Fruit fly (Drosophila melanogaster): ENCODE measurements around the gene CG12093.

CG12093 gene

dm6 chr3L:2773968-2774461, at the start of gene CG12093, which contains the start of gene Atg2 (continued):
- TF ChIP-seq pros (GFP tag; optimal IDR thresholded peaks at IDR 0.05) (no peak), dati (GFP tag; IDR thresholded peaks at IDR 0.05) (peak; percentile 76), MESR4 (GFP tag; optimal IDR thresholded peaks at IDR 0.05) (peak; percentile 87), CG4328 (GFP tag; optimal IDR thresholded peaks at IDR 0.05) (peak; percentile 84), CG2889 (GFP tag; IDR thresholded peaks at IDR 0.05) (peak; percentile 85), Sry-β (GFP tag; optimal IDR thresholded peaks at IDR 0.05) (no peak), CG7357 (GFP tag; IDR thresholded peaks at IDR 0.05) (peak; percentile 86), chm (GFP tag; IDR thresholded peaks at IDR 0.05) (peak; percentile 89), CG43689 (GFP tag; IDR thresholded peaks at IDR 0.05) (peak; percentile 88), Ets65A (GFP tag) (peak; percentile 98), CG33213 (GFP tag; optimal IDR thresholded peaks at IDR 0.05) (peak; percentile 69), CG7839 (tag; optimal IDR thresholded peaks at IDR 0.05) (peak; percentile 93), CG6175 (GFP tag; IDR thresholded peaks at IDR 0.05) (peak; percentile 82), Abd-B (GFP tag; optimal IDR thresholded peaks at IDR 0.05) (peak; percentile 96), nmo (GFP tag; optimal IDR thresholded peaks at IDR 0.05) (peak; percentile 96), CG5180 (GFP tag; optimal IDR thresholded peaks at IDR 0.05) (peak; percentile 45), salm (tag; optimal IDR thresholded peaks at IDR 0.05) (peak; percentile 88), Hand (GFP tag; optimal IDR thresholded peaks at IDR 0.05) (peak; percentile 72), CG9437 (GFP tag; optimal IDR thresholded peaks at IDR 0.05) (peak; percentile 86), tin (GFP tag; optimal IDR thresholded peaks at IDR 0.05) (peak; percentile 90), gcm (GFP tag; optimal IDR thresholded peaks at IDR 0.05) (peak; percentile 88), CG12104 (GFP tag; optimal IDR thresholded peaks at IDR 0.05) (peak; percentile 87), CG12299 (tag; optimal IDR thresholded peaks at IDR 0.05) (peak; percentile 90), CG18011 (GFP tag; optimal IDR thresholded peaks at IDR 0.05) (peak; percentile 75), CG14965 (GFP tag; optimal IDR thresholded peaks at IDR 0.05; ENCODE audit: borderline replicate concordance) (no peak), gcm2 (GFP tag; optimal IDR thresholded peaks at IDR 0.05) (peak; percentile 61), Jarid2 (GFP tag; optimal IDR thresholded peaks at IDR 0.05) (peak; percentile 49), CG31441 (GFP tag; IDR thresholded peaks at IDR 0.05) (peak; percentile 96), sqz (GFP tag; optimal IDR thresholded peaks at IDR 0.05) (no peak), Mes4 (GFP tag; optimal IDR thresholded peaks at IDR 0.05) (peak; percentile 16), ATbp (GFP tag; optimal IDR thresholded peaks at IDR 0.05) (peak; percentile 84), bigmax (GFP tag; optimal IDR thresholded peaks at IDR 0.05) (no peak), CG12155 (GFP tag; optimal IDR thresholded peaks at IDR 0.05) (peak; percentile 92), CG7271 (tag; optimal IDR thresholded peaks at IDR 0.05) (peak; percentile 36), CG3995 (GFP tag; optimal IDR thresholded peaks at IDR 0.05) (peak; percentile 87), Atf-2 (GFP tag; optimal IDR thresholded peaks at IDR 0.05) (peak; percentile 80), CG34224 (GFP tag; IDR thresholded peaks at IDR 0.05; ENCODE audit: partially characterized antibody) (no peak), ato (GFP tag; IDR thresholded peaks at IDR 0.05; ENCODE audit: partially characterized antibody) (no peak), zen2 (GFP tag; IDR thresholded peaks at IDR 0.05; ENCODE audit: partially characterized antibody) (no peak), CG2129 (GFP tag; IDR thresholded peaks at IDR 0.05; ENCODE audit: partially characterized antibody) (no peak), lab (GFP tag; optimal IDR thresholded peaks at IDR 0.05) (peak; percentile 93), tx (GFP tag; optimal IDR thresholded peaks at IDR 0.05) (peak; percentile 68), knrl (GFP tag; IDR thresholded peaks at IDR 0.05; ENCODE audit: partially characterized antibody) (0 out of 3 replicates have a peak, but pooled peaks have one; percentile 34), bab2 (GFP tag; optimal IDR thresholded peaks at IDR 0.05) (peak; percentile 80), Six4 (GFP tag; optimal IDR thresholded peaks at IDR 0.05) (peak; percentile 70), mld (GFP tag; IDR thresholded peaks at IDR 0.05; ENCODE audit: partially characterized antibody) (no peak), CG9817 (tag; optimal IDR thresholded peaks at IDR 0.05) (peak; percentile 97), lilli (GFP tag; optimal IDR thresholded peaks at IDR 0.05) (peak; percentile 94), gce (GFP tag; IDR thresholded peaks at IDR 0.05) (peak; percentile 87)
